Worm (Caenorhabditis elegans) whole organism, L1 larva: ENCODE measurements around the gene bus-1.

Source experiments
- ama-1 ChIP-seq: fragments of 150-350 bp; optimal IDR thresholded peaks from 2 replicates; lab custom pipeline; 2014
- egl-27 ChIP-seq, 2 experiments: fragments of 150-350 bp in 1 of 2; sonication (generic microtip); optimal IDR thresholded peaks; 3 replicates each; lab custom pipeline; 2017 to 2018; ENCODE audit warnings: missing biosample characterization in 2 of 2, missing genetic modification characterization in 2 of 2, missing genetic modification reagents in 2 of 2
- ets-5 ChIP-seq: fragments of 200-800 bp; sonication (Bioruptor generic); IDR thresholded peaks from 2 replicates; pipeline ENCODE4 v1.3.6; 2022; ENCODE audit warnings: missing genetic modification characterization, missing compliant biosample characterization
- lir-3 ChIP-seq: sonication (generic microtip); optimal IDR thresholded peaks from 2 replicates; lab custom pipeline; 2016; ENCODE audit warnings: mild to moderate bottlenecking, missing genetic modification characterization, moderate library complexity, missing compliant biosample characterization; ENCODE audit not compliant: poor library complexity
- lsy-2 ChIP-seq, 2 experiments: fragments of 150-350 bp; optimal IDR thresholded peaks; 2 replicates each; lab custom pipeline; 2014; ENCODE audit warnings: missing biosample characterization in 2 of 2, missing genetic modification characterization in 2 of 2
- nhr-237 ChIP-seq: fragments of 150-350 bp; optimal IDR thresholded peaks from 2 replicates; lab custom pipeline; 2014; ENCODE audit warnings: missing biosample characterization, missing genetic modification characterization
- nhr-47 ChIP-seq: sonication (generic microtip); optimal IDR thresholded peaks from 2 replicates; lab custom pipeline; 2016; ENCODE audit warnings: mild to moderate bottlenecking, missing genetic modification characterization, moderate library complexity, missing compliant biosample characterization
- rnt-1 ChIP-seq: sonication (generic microtip); optimal IDR thresholded peaks from 2 replicates; lab custom pipeline; 2016; ENCODE audit warnings: mild to moderate bottlenecking, missing genetic modification characterization, moderate library complexity, missing compliant biosample characterization
- snu-23 ChIP-seq: sonication (generic microtip); optimal IDR thresholded peaks from 2 replicates; lab custom pipeline; 2016; ENCODE audit warnings: missing genetic modification characterization, missing compliant biosample characterization
- sox-4 ChIP-seq: sonication (generic microtip); optimal IDR thresholded peaks from 2 replicates; lab custom pipeline; 2016; ENCODE audit warnings: missing genetic modification characterization, missing compliant biosample characterization
- unc-62 ChIP-seq: fragments of 150-350 bp; optimal IDR thresholded peaks from 2 replicates; lab custom pipeline; 2014; ENCODE audit warnings: missing biosample characterization, missing genetic modification reagents, missing genetic modification characterization
- unc-98 ChIP-seq: fragments of 200-800 bp; sonication (Bioruptor generic); IDR thresholded peaks from 2 replicates; pipeline ENCODE4 v1.3.6; 2022; ENCODE audit warnings: missing genetic modification characterization, missing compliant biosample characterization
- zag-1 ChIP-seq: fragments of 150-350 bp; optimal IDR thresholded peaks from 2 replicates; lab custom pipeline; 2014; ENCODE audit warnings: missing biosample characterization, missing genetic modification characterization

DNA sequence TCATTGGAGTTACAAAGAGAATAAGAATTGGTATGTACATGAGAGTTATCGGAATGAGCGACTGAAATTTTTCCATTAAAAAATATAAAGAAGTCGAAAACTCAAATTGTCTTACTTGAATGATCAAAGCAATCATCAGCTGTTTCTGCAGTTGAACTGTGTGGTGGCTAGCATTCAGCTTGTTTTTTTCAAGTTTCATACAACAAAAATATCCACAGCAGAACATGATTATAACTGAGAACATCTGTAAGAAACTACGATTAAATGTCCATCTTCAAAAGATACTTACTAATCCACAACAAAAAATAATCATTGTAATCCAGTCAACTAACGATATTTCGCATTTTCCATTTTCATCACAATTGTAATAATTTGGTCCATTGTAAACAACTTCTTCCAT, 39.8 kb downstream of the bus-1 start:
- TF ChIP-seq unc-98 (GFP tag; lab: Robert Waterston, UW) (no peak), snu-23 (GFP tag; lab: Kevin White, UChicago) (no peak), ama-1 (lab: Kevin White, UChicago) (no peak), zag-1 (tag; lab: Kevin White, UChicago) (no peak), rnt-1 (tag; lab: Kevin White, UChicago) (no peak), nhr-237 (tag; lab: Kevin White, UChicago) (no peak), unc-62 (GFP tag; lab: Kevin White, UChicago) (no peak), nhr-47 (tag; lab: Kevin White, UChicago) (no peak), ets-5 (GFP tag; lab: Robert Waterston, UW) (no peak), sox-4 (tag; lab: Kevin White, UChicago) (no peak), lir-3 (tag; lab: Kevin White, UChicago) (no peak), lsy-2 (tag; optimal IDR thresholded peaks at IDR 0.05; lab: Kevin White, UChicago) (no peak), egl-27 (tag; optimal IDR thresholded peaks at IDR 0.05; lab: Kevin White, UChicago) (no peak)
